Fruit fly (Drosophila melanogaster) whole organism, embryonic: ENCODE measurements around the gene CG16758.

Experiments
- Ada2b ChIP-seq: fragments of 200-800 bp; sonication (Bioruptor generic); IDR thresholded peaks from 2 replicates; pipeline ENCODE4 v1.3.6; 2022; ENCODE audit warnings: missing biosample characterization, missing genetic modification characterization
- BEAF-32 ChIP-seq: fragments of 200-800 bp; sonication (Bioruptor generic); optimal IDR thresholded peaks from 3 replicates; lab custom pipeline; 2017; ENCODE audit warnings: missing biosample characterization, missing genetic modification characterization, mild to moderate bottlenecking, moderate library complexity, missing genetic modification reagents
- BtbVII ChIP-seq: fragments of 200-800 bp; sonication (Bioruptor generic); optimal IDR thresholded peaks from 3 replicates; lab custom pipeline; 2017; ENCODE audit warnings: missing biosample characterization, mild to moderate bottlenecking, missing genetic modification characterization
- CG10366 ChIP-seq: fragments of 200-800 bp; sonication (Bioruptor generic); IDR thresholded peaks from 2 replicates; pipeline ENCODE4 v1.3.6; 2022; ENCODE audit warnings: missing biosample characterization, missing genetic modification characterization
- CG11456 ChIP-seq: fragments of 200-800 bp; sonication (Bioruptor generic); IDR thresholded peaks from 3 replicates; pipeline ENCODE4 v1.3.6; 2022; ENCODE audit warnings: missing biosample characterization, missing genetic modification characterization
- CG11504 ChIP-seq: fragments of 200-800 bp; sonication (Bioruptor generic); optimal IDR thresholded peaks from 3 replicates; lab custom pipeline; 2019; ENCODE audit warnings: missing biosample characterization, mild to moderate bottlenecking, missing genetic modification characterization, moderate library complexity
- CG12071 ChIP-seq: fragments of 200-800 bp; sonication (Bioruptor generic); optimal IDR thresholded peaks from 3 replicates; lab custom pipeline; 2018; ENCODE audit warnings: missing biosample characterization, mild to moderate bottlenecking, missing genetic modification characterization
- CG12155 ChIP-seq: fragments of 200-800 bp; sonication (Bioruptor generic); optimal IDR thresholded peaks from 3 replicates; lab custom pipeline; 2016; ENCODE audit warnings: missing biosample characterization, missing genetic modification characterization
- CG13287 ChIP-seq: fragments of 200-800 bp; sonication (Bioruptor generic); IDR thresholded peaks from 2 replicates; pipeline ENCODE4 v1.3.6; 2022; ENCODE audit warnings: missing biosample characterization, missing genetic modification characterization; ENCODE audit not compliant: partially characterized antibody
- CG13775 ChIP-seq: fragments of 200-800 bp; sonication (Bioruptor generic); optimal IDR thresholded peaks from 3 replicates; lab custom pipeline; 2017; ENCODE audit warnings: missing biosample characterization, mild to moderate bottlenecking, missing genetic modification characterization
- CG14014 ChIP-seq: fragments of 200-800 bp; sonication (Bioruptor generic); IDR thresholded peaks from 2 replicates; pipeline ENCODE4 v1.3.6; 2022; ENCODE audit warnings: missing biosample characterization, missing genetic modification characterization
- CG17186 ChIP-seq: fragments of 200-800 bp; sonication (Bioruptor generic); optimal IDR thresholded peaks from 3 replicates; lab custom pipeline; 2017; ENCODE audit warnings: missing biosample characterization, missing genetic modification reagents, missing genetic modification characterization
- CG17328 ChIP-seq: fragments of 200-800 bp; sonication (Bioruptor generic); IDR thresholded peaks from 2 replicates; pipeline ENCODE4 v1.3.6; 2022; ENCODE audit warnings: missing biosample characterization, missing genetic modification characterization
- CG1832 ChIP-seq: fragments of 200-800 bp; sonication (Bioruptor generic); optimal IDR thresholded peaks from 2 replicates; lab custom pipeline; 2017; ENCODE audit warnings: missing biosample characterization, mild to moderate bottlenecking, missing genetic modification characterization, inconsistent platforms
- CG18476 ChIP-seq: fragments of 200-800 bp; sonication (Bioruptor generic); optimal IDR thresholded peaks from 2 replicates; lab custom pipeline; 2016; ENCODE audit warnings: missing biosample characterization, mild to moderate bottlenecking, missing genetic modification characterization
- CG18619 ChIP-seq: fragments of 200-800 bp; sonication (Bioruptor generic); optimal IDR thresholded peaks from 3 replicates; lab custom pipeline; 2017; ENCODE audit warnings: missing biosample characterization, mild to moderate bottlenecking, missing genetic modification characterization
- CG3163 ChIP-seq: fragments of 200-800 bp; sonication (Bioruptor generic); optimal IDR thresholded peaks from 3 replicates; lab custom pipeline; 2016; ENCODE audit warnings: missing biosample characterization, missing genetic modification characterization
- CG3838 ChIP-seq: fragments of 200-800 bp; sonication (Bioruptor generic); optimal IDR thresholded peaks from 3 replicates; lab custom pipeline; 2016; ENCODE audit warnings: missing biosample characterization, missing genetic modification characterization
- CG42726 ChIP-seq: fragments of 200-800 bp; sonication (Bioruptor generic); IDR thresholded peaks from 2 replicates; pipeline ENCODE4 v1.3.6; 2022; ENCODE audit warnings: missing biosample characterization, missing genetic modification characterization; ENCODE audit not compliant: partially characterized antibody
- CG5245 ChIP-seq: fragments of 200-800 bp; sonication (Bioruptor generic); optimal IDR thresholded peaks from 3 replicates; lab custom pipeline; 2016; ENCODE audit warnings: missing biosample characterization, missing genetic modification characterization
- CG6813 ChIP-seq: fragments of 200-800 bp; sonication (Bioruptor generic); optimal IDR thresholded peaks from 2 replicates; lab custom pipeline; 2017; ENCODE audit warnings: missing biosample characterization, missing genetic modification characterization, mild to moderate bottlenecking, moderate library complexity, missing genetic modification reagents
- CG7271 ChIP-seq: fragments of 200-800 bp; sonication (Bioruptor generic); optimal IDR thresholded peaks from 2 replicates; lab custom pipeline; 2018; ENCODE audit warnings: missing biosample characterization, mild to moderate bottlenecking, missing genetic modification characterization, moderate library complexity
- CG7745 ChIP-seq: fragments of 200-800 bp; sonication (Bioruptor generic); optimal IDR thresholded peaks from 2 replicates; lab custom pipeline; 2018; ENCODE audit warnings: missing biosample characterization, mild to moderate bottlenecking, missing genetic modification characterization, moderate library complexity
- CG8944 ChIP-seq: fragments of 200-800 bp; sonication (Bioruptor generic); optimal IDR thresholded peaks from 3 replicates; lab custom pipeline; 2016; ENCODE audit warnings: missing biosample characterization, missing genetic modification characterization
- CG9727 ChIP-seq: fragments of 200-800 bp; sonication (Bioruptor generic); optimal IDR thresholded peaks from 3 replicates; lab custom pipeline; 2017; ENCODE audit warnings: missing biosample characterization, mild to moderate bottlenecking, missing genetic modification characterization
- Elba2 ChIP-seq: fragments of 200-800 bp; sonication (Bioruptor generic); optimal IDR thresholded peaks from 3 replicates; lab custom pipeline; 2016; ENCODE audit warnings: missing biosample characterization, missing genetic modification characterization
- Fer1 ChIP-seq: fragments of 200-800 bp; sonication (Bioruptor generic); optimal IDR thresholded peaks from 2 replicates; lab custom pipeline; 2017; ENCODE audit warnings: missing biosample characterization, mild to moderate bottlenecking, missing genetic modification characterization
- Lim3 ChIP-seq: fragments of 200-800 bp; sonication (Bioruptor generic); IDR thresholded peaks from 2 replicates; pipeline ENCODE4 v1.3.6; 2022; ENCODE audit warnings: missing biosample characterization, missing genetic modification characterization
- Mrtf ChIP-seq: fragments of 200-800 bp; sonication (Bioruptor generic); IDR thresholded peaks from 3 replicates; pipeline ENCODE4 v1.3.6; 2022; ENCODE audit warnings: missing biosample characterization, missing genetic modification characterization
- Oaz ChIP-seq: fragments of 200-800 bp; sonication (Bioruptor generic); IDR thresholded peaks from 2 replicates; pipeline ENCODE4 v1.3.6; 2022; ENCODE audit warnings: missing biosample characterization, missing genetic modification characterization
- Scr ChIP-seq: fragments of 200-800 bp; sonication (Bioruptor generic); IDR thresholded peaks from 2 replicates; pipeline ENCODE4 v1.3.6; 2022; ENCODE audit warnings: missing biosample characterization, missing genetic modification characterization; ENCODE audit not compliant: partially characterized antibody
- Six4 ChIP-seq: fragments of 200-800 bp; sonication (Bioruptor generic); optimal IDR thresholded peaks from 2 replicates; lab custom pipeline; 2016; ENCODE audit warnings: missing biosample characterization, missing genetic modification characterization
- Sry-β ChIP-seq: fragments of 200-800 bp; sonication (Bioruptor generic); optimal IDR thresholded peaks from 2 replicates; lab custom pipeline; 2018; ENCODE audit warnings: missing biosample characterization, mild to moderate bottlenecking, missing genetic modification characterization, moderate library complexity
- Xbp1 ChIP-seq: fragments of 200-800 bp; sonication (Bioruptor generic); optimal IDR thresholded peaks from 3 replicates; lab custom pipeline; 2016; ENCODE audit warnings: missing biosample characterization, mild to moderate bottlenecking, missing genetic modification characterization
- ap ChIP-seq: fragments of 200-800 bp; sonication (Bioruptor generic); IDR thresholded peaks from 2 replicates; pipeline ENCODE4 v1.3.6; 2022; ENCODE audit warnings: missing biosample characterization, missing genetic modification characterization
- chinmo ChIP-seq: fragments of 200-800 bp; sonication (Bioruptor generic); IDR thresholded peaks from 4 replicates; pipeline ENCODE4 v1.3.6; 2022; ENCODE audit warnings: missing biosample characterization, missing genetic modification characterization; ENCODE audit not compliant: partially characterized antibody
- ems ChIP-seq: fragments of 200-800 bp; sonication (Bioruptor generic); optimal IDR thresholded peaks from 3 replicates; lab custom pipeline; 2016; ENCODE audit warnings: missing biosample characterization, missing genetic modification characterization
- en ChIP-seq: fragments of 200-800 bp; sonication (Bioruptor generic); optimal IDR thresholded peaks from 2 replicates; lab custom pipeline; 2016; ENCODE audit warnings: missing biosample characterization, missing genetic modification characterization
- gem ChIP-seq: fragments of 200-800 bp; sonication (Bioruptor generic); optimal IDR thresholded peaks from 2 replicates; lab custom pipeline; 2019; ENCODE audit warnings: missing biosample characterization, mild to moderate bottlenecking, missing genetic modification characterization, moderate library complexity
- gsb-n ChIP-seq: fragments of 200-800 bp; sonication (Bioruptor generic); optimal IDR thresholded peaks from 3 replicates; lab custom pipeline; 2018; ENCODE audit warnings: missing biosample characterization, mild to moderate bottlenecking, missing genetic modification characterization
- insv ChIP-seq, 2 experiments: fragments of 200-800 bp; sonication (Bioruptor generic); optimal IDR thresholded peaks; 3 replicates each; lab custom pipeline; 2016 to 2018; ENCODE audit warnings: missing biosample characterization in 2 of 2, missing genetic modification characterization in 2 of 2
- inv ChIP-seq: fragments of 200-800 bp; sonication (Bioruptor generic); IDR thresholded peaks from 2 replicates; pipeline ENCODE4 v1.3.6; 2022; ENCODE audit warnings: missing biosample characterization, missing genetic modification characterization; ENCODE audit not compliant: partially characterized antibody
- jumu ChIP-seq: fragments of 200-800 bp; sonication (Bioruptor generic); optimal IDR thresholded peaks from 3 replicates; lab custom pipeline; 2016; ENCODE audit warnings: missing biosample characterization, missing genetic modification characterization
- lbe ChIP-seq: fragments of 200-800 bp; sonication (Bioruptor generic); optimal IDR thresholded peaks from 2 replicates; lab custom pipeline; 2016; ENCODE audit warnings: missing biosample characterization, mild to moderate bottlenecking, missing genetic modification characterization
- pros ChIP-seq: fragments of 200-800 bp; sonication (Bioruptor generic); optimal IDR thresholded peaks from 3 replicates; lab custom pipeline; 2019; ENCODE audit warnings: missing biosample characterization, mild to moderate bottlenecking, missing genetic modification characterization, moderate library complexity
- pum ChIP-seq: fragments of 200-800 bp; sonication (Bioruptor generic); optimal IDR thresholded peaks from 2 replicates; lab custom pipeline; 2016; ENCODE audit warnings: missing biosample characterization, missing genetic modification characterization
- repo ChIP-seq: fragments of 200-800 bp; sonication (Bioruptor generic); optimal IDR thresholded peaks from 2 replicates; lab custom pipeline; 2016; ENCODE audit warnings: missing biosample characterization, missing genetic modification characterization
- sna ChIP-seq: fragments of 200-800 bp; sonication (Bioruptor generic); IDR thresholded peaks from 2 replicates; pipeline ENCODE4 v1.3.6; 2022; ENCODE audit warnings: missing biosample characterization, missing genetic modification characterization; ENCODE audit not compliant: partially characterized antibody
- sr ChIP-seq: fragments of 200-800 bp; sonication (Bioruptor generic); IDR thresholded peaks from 3 replicates; pipeline ENCODE4 v1.3.6; 2022; ENCODE audit warnings: missing biosample characterization, missing genetic modification characterization
- tll ChIP-seq, 2 experiments: fragments of 200-800 bp in 1 of 2; fragments of >200 bp in 1 of 2; sonication (Bioruptor generic) in 1 of 2; optimal IDR thresholded peaks; 2 replicates each; lab custom pipeline; 2017 to 2019; ENCODE audit warnings: missing biosample characterization in 2 of 2, missing genetic modification characterization in 2 of 2, mild to moderate bottlenecking in 1 of 2, moderate library complexity in 1 of 2
- usp ChIP-seq: fragments of >200 bp; optimal IDR thresholded peaks from 2 replicates; lab custom pipeline; 2017; ENCODE audit warnings: missing biosample characterization, missing genetic modification characterization

CG16758 gene

dm6 chr3L:2548932-2549331 lies 45.5 kb upstream of the CG16758 start (continued):
- TF ChIP-seq pros (GFP tag; lab: Kevin White, UChicago) (no peak), tll (GFP tag; optimal IDR thresholded peaks at IDR 0.05; lab: Kevin White, UChicago) (no peak), en (GFP tag; lab: Kevin White, UChicago) (no peak), jumu (no peak), gsb-n (no peak), BEAF-32 (GFP tag; lab: Kevin White, UChicago) (no peak), usp (no peak), CG12071 (GFP tag; lab: Kevin White, UChicago) (no peak), BtbVII (GFP tag; lab: Kevin White, UChicago) (no peak), CG13287 (GFP tag; lab: Robert Waterston, UW) (no peak), ap (no peak), pum (no peak), lbe (GFP tag; lab: Kevin White, UChicago) (no peak), CG8944 (no peak), insv (GFP tag; optimal IDR thresholded peaks at IDR 0.05; lab: Kevin White, UChicago) (no peak), gem (tag; lab: Kevin White, UChicago) (peak; percentile 18), Mrtf (GFP tag; lab: Robert Waterston, UW) (no peak), CG42726 (GFP tag; lab: Robert Waterston, UW) (no peak), Fer1 (GFP tag; lab: Kevin White, UChicago) (peak; percentile 39), Elba2 (no peak), repo (GFP tag; lab: Kevin White, UChicago) (no peak), CG10366 (GFP tag; lab: Robert Waterston, UW) (no peak), CG3838 (GFP tag; lab: Kevin White, UChicago) (no peak), CG18619 (no peak), chinmo (GFP tag; lab: Robert Waterston, UW) (no peak), Sry-β (GFP tag; lab: Kevin White, UChicago) (no peak), Six4 (GFP tag; lab: Kevin White, UChicago) (no peak), inv (GFP tag; lab: Robert Waterston, UW) (no peak), Xbp1 (GFP tag; lab: Kevin White, UChicago) (no peak), Oaz (GFP tag; lab: Robert Waterston, UW) (no peak), CG9727 (GFP tag; lab: Kevin White, UChicago) (peak; percentile 1), sna (GFP tag; lab: Robert Waterston, UW) (no peak), CG5245 (GFP tag; lab: Kevin White, UChicago) (no peak), CG18476 (GFP tag; lab: Kevin White, UChicago) (no peak), Scr (GFP tag; lab: Robert Waterston, UW) (no peak), CG11504 (peak; percentile 62), Lim3 (GFP tag; lab: Robert Waterston, UW) (no peak), CG7745 (tag; lab: Kevin White, UChicago) (no peak), Ada2b (GFP tag; lab: Robert Waterston, UW) (no peak), CG12155 (GFP tag; lab: Kevin White, UChicago) (no peak), sr (GFP tag; lab: Robert Waterston, UW) (no peak), CG14014 (GFP tag; lab: Robert Waterston, UW) (no peak), CG1832 (GFP tag; lab: Kevin White, UChicago) (no peak), CG7271 (tag; lab: Kevin White, UChicago) (no peak), CG17186 (GFP tag; lab: Kevin White, UChicago) (no peak), CG3163 (GFP tag; lab: Kevin White, UChicago) (no peak), CG13775 (GFP tag; lab: Kevin White, UChicago) (no peak), CG17328 (no peak), ems (no peak), CG11456 (no peak), CG6813 (GFP tag; lab: Kevin White, UChicago) (no peak)
